Worm (Caenorhabditis elegans) whole organism, late embryonic: Measurements from ENCODE around the gene rft-1.

ENCODE experiments used
- ceh-14 ChIP-seq: sonication (generic microtip); optimal IDR thresholded peaks from 2 replicates; lab custom pipeline; 2016; ENCODE audit warnings: missing genotype, missing genetic modification characterization, missing compliant biosample characterization
- ceh-22 ChIP-seq: sonication (generic microtip); optimal IDR thresholded peaks from 2 replicates; lab custom pipeline; 2017; ENCODE audit warnings: missing biosample characterization, missing genetic modification characterization
- eyg-1 ChIP-seq: sonication (generic microtip); optimal IDR thresholded peaks from 2 replicates; lab custom pipeline; 2016; ENCODE audit warnings: missing genotype, missing genetic modification characterization, missing compliant biosample characterization

ce11 chrV:4486626-4487025, 43.6 kb upstream of the rft-1 start:
- TF ChIP-seq eyg-1 (no peak), ceh-14 (tag; lab: Kevin White, UChicago) (no peak), ceh-22 (no peak)
